Fruit fly (Drosophila melanogaster) whole organism, embryonic: Measurements from ENCODE around the gene Or7a.

Source experiments
- Adf1 ChIP-seq: fragments of 200-800 bp; sonication (Bioruptor generic); IDR thresholded peaks from 2 replicates; pipeline ENCODE4 v1.3.6; 2022; ENCODE audit warnings: missing biosample characterization, missing genetic modification characterization
- CG10147 ChIP-seq: fragments of 200-800 bp; sonication (Bioruptor generic); optimal IDR thresholded peaks from 2 replicates; lab custom pipeline; 2019; ENCODE audit warnings: missing biosample characterization, mild to moderate bottlenecking, missing genetic modification characterization, moderate library complexity
- CG1233 ChIP-seq: fragments of 200-800 bp; sonication (Bioruptor generic); optimal IDR thresholded peaks from 4 replicates; lab custom pipeline; 2018; ENCODE audit warnings: missing biosample characterization, mild to moderate bottlenecking, missing genetic modification characterization
- CG14014 ChIP-seq: fragments of 200-800 bp; sonication (Bioruptor generic); IDR thresholded peaks from 2 replicates; pipeline ENCODE4 v1.3.6; 2022; ENCODE audit warnings: missing biosample characterization, missing genetic modification characterization
- CG15073 ChIP-seq: fragments of 200-800 bp; sonication (Bioruptor generic); optimal IDR thresholded peaks from 2 replicates; lab custom pipeline; 2016; ENCODE audit warnings: missing biosample characterization, missing genetic modification characterization
- CG17385 ChIP-seq: fragments of 200-800 bp; sonication (Bioruptor generic); optimal IDR thresholded peaks from 3 replicates; lab custom pipeline; 2018; ENCODE audit warnings: missing biosample characterization, mild to moderate bottlenecking, missing genetic modification characterization
- CG31365 ChIP-seq: fragments of 200-800 bp; sonication (Bioruptor generic); optimal IDR thresholded peaks from 2 replicates; lab custom pipeline; 2018; ENCODE audit warnings: missing biosample characterization, mild to moderate bottlenecking, missing genetic modification characterization
- CG32767 ChIP-seq: fragments of 200-800 bp; sonication (Bioruptor generic); IDR thresholded peaks from 2 replicates; pipeline ENCODE4 v1.3.6; 2022; ENCODE audit warnings: missing biosample characterization, missing genetic modification characterization
- CG3407 ChIP-seq: fragments of 200-800 bp; sonication (Bioruptor generic); optimal IDR thresholded peaks from 2 replicates; lab custom pipeline; 2018; ENCODE audit warnings: missing biosample characterization, mild to moderate bottlenecking, missing genetic modification characterization
- CG34422 ChIP-seq: fragments of 200-800 bp; sonication (Bioruptor generic); IDR thresholded peaks from 3 replicates; pipeline ENCODE4 v1.3.6; 2022; ENCODE audit warnings: missing biosample characterization, missing genetic modification characterization
- CG6254 ChIP-seq: fragments of 200-800 bp; sonication (Bioruptor generic); optimal IDR thresholded peaks from 3 replicates; lab custom pipeline; 2017; ENCODE audit warnings: mild to moderate bottlenecking, missing biosample characterization, missing genetic modification reagents, missing genetic modification characterization
- CG6683 ChIP-seq: fragments of 200-800 bp; sonication (Bioruptor generic); optimal IDR thresholded peaks from 2 replicates; lab custom pipeline; 2017; ENCODE audit warnings: missing biosample characterization, mild to moderate bottlenecking, missing genetic modification characterization, missing genetic modification reagents
- CG6791 ChIP-seq: fragments of 200-800 bp; sonication (Bioruptor generic); IDR thresholded peaks from 3 replicates; pipeline ENCODE4 v1.3.6; 2022; ENCODE audit warnings: missing biosample characterization, missing genetic modification characterization; ENCODE audit not compliant: partially characterized antibody
- CG9437 ChIP-seq: fragments of 200-800 bp; sonication (Bioruptor generic); optimal IDR thresholded peaks from 2 replicates; lab custom pipeline; 2018; ENCODE audit warnings: missing biosample characterization, mild to moderate bottlenecking, missing genetic modification characterization
- CG9727 ChIP-seq: fragments of 200-800 bp; sonication (Bioruptor generic); optimal IDR thresholded peaks from 3 replicates; lab custom pipeline; 2017; ENCODE audit warnings: missing biosample characterization, mild to moderate bottlenecking, missing genetic modification characterization
- CG9876 ChIP-seq: fragments of 200-800 bp; sonication (Bioruptor generic); optimal IDR thresholded peaks from 2 replicates; lab custom pipeline; 2016; ENCODE audit warnings: missing biosample characterization, missing genetic modification characterization
- CTCF ChIP-seq: fragments of 200-800 bp; sonication (Bioruptor generic); optimal IDR thresholded peaks from 2 replicates; lab custom pipeline; 2017; ENCODE audit warnings: missing biosample characterization, mild to moderate bottlenecking, missing genetic modification characterization, moderate library complexity
- Camta ChIP-seq: fragments of 200-800 bp; sonication (Bioruptor generic); optimal IDR thresholded peaks from 2 replicates; lab custom pipeline; 2016; ENCODE audit warnings: missing biosample characterization, missing genetic modification characterization
- CkIIα-i1 ChIP-seq: fragments of 200-800 bp; sonication (Bioruptor generic); IDR thresholded peaks from 2 replicates; pipeline ENCODE4 v1.3.6; 2022; ENCODE audit warnings: missing biosample characterization, missing genetic modification characterization
- Dll ChIP-seq: fragments of 200-800 bp; sonication (Bioruptor generic); IDR thresholded peaks from 4 replicates; pipeline ENCODE4 v1.3.6; 2022; ENCODE audit warnings: missing biosample characterization, missing genetic modification characterization; ENCODE audit not compliant: partially characterized antibody
- Elba2 ChIP-seq: fragments of 200-800 bp; sonication (Bioruptor generic); optimal IDR thresholded peaks from 3 replicates; lab custom pipeline; 2016; ENCODE audit warnings: missing biosample characterization, missing genetic modification characterization
- Fer1 ChIP-seq: fragments of 200-800 bp; sonication (Bioruptor generic); optimal IDR thresholded peaks from 2 replicates; lab custom pipeline; 2017; ENCODE audit warnings: missing biosample characterization, mild to moderate bottlenecking, missing genetic modification characterization
- Fer2 ChIP-seq: fragments of 200-800 bp; sonication (Bioruptor generic); optimal IDR thresholded peaks from 2 replicates; lab custom pipeline; 2018; ENCODE audit warnings: missing biosample characterization, mild to moderate bottlenecking, missing genetic modification characterization, moderate library complexity
- Hand ChIP-seq: fragments of 200-800 bp; sonication (Bioruptor generic); optimal IDR thresholded peaks from 2 replicates; lab custom pipeline; 2017; ENCODE audit warnings: mild to moderate bottlenecking, missing biosample characterization, missing genetic modification reagents, missing genetic modification characterization
- HmgD ChIP-seq: fragments of 200-800 bp; sonication (Bioruptor generic); optimal IDR thresholded peaks from 3 replicates; lab custom pipeline; 2016; ENCODE audit warnings: missing biosample characterization, missing genetic modification characterization
- Jarid2 ChIP-seq: fragments of 200-800 bp; sonication (Bioruptor generic); optimal IDR thresholded peaks from 3 replicates; lab custom pipeline; 2017; ENCODE audit warnings: mild to moderate bottlenecking, missing biosample characterization, missing genetic modification reagents, missing genetic modification characterization
- MESR4 ChIP-seq: fragments of 200-800 bp; sonication (Bioruptor generic); optimal IDR thresholded peaks from 2 replicates; lab custom pipeline; 2018; ENCODE audit warnings: missing biosample characterization, mild to moderate bottlenecking, missing genetic modification characterization, moderate library complexity
- Max ChIP-seq: fragments of 200-800 bp; sonication (Bioruptor generic); optimal IDR thresholded peaks from 2 replicates; lab custom pipeline; 2016; ENCODE audit warnings: missing biosample characterization, mild to moderate bottlenecking, missing genetic modification characterization
- Med ChIP-seq: fragments of 200-800 bp; sonication (Bioruptor generic); peaks from one replicate; lab custom pipeline; 2016; ENCODE audit warnings: missing biosample characterization, missing genetic modification characterization, mild to moderate bottlenecking, inconsistent platforms, moderate library complexity
- NC2β ChIP-seq: fragments of 200-800 bp; sonication (Bioruptor generic); optimal IDR thresholded peaks from 2 replicates; lab custom pipeline; 2016; ENCODE audit warnings: missing biosample characterization, missing genetic modification characterization
- Scr ChIP-seq: fragments of 200-800 bp; sonication (Bioruptor generic); IDR thresholded peaks from 2 replicates; pipeline ENCODE4 v1.3.6; 2022; ENCODE audit warnings: missing biosample characterization, missing genetic modification characterization; ENCODE audit not compliant: partially characterized antibody
- Sin3A ChIP-seq: fragments of >200 bp; optimal IDR thresholded peaks from 2 replicates; lab custom pipeline; 2018
- Sox102F ChIP-seq: fragments of 200-800 bp; sonication (Bioruptor generic); optimal IDR thresholded peaks from 2 replicates; lab custom pipeline; 2018; ENCODE audit warnings: missing biosample characterization, mild to moderate bottlenecking, missing genetic modification characterization, moderate library complexity
- Ssrp ChIP-seq: fragments of 200-800 bp; sonication (Bioruptor generic); optimal IDR thresholded peaks from 2 replicates; lab custom pipeline; 2018; ENCODE audit warnings: missing biosample characterization, mild to moderate bottlenecking, missing genetic modification characterization, moderate library complexity
- ac ChIP-seq: fragments of 200-800 bp; sonication (Bioruptor generic); optimal IDR thresholded peaks from 3 replicates; lab custom pipeline; 2017; ENCODE audit warnings: missing biosample characterization, mild to moderate bottlenecking, missing genetic modification characterization
- chm ChIP-seq: fragments of 200-800 bp; sonication (Bioruptor generic); IDR thresholded peaks from 2 replicates; pipeline ENCODE4 v1.3.6; 2022; ENCODE audit warnings: missing biosample characterization, missing genetic modification characterization
- crp ChIP-seq, 2 experiments: fragments of 200-800 bp; sonication (Bioruptor generic); optimal IDR thresholded peaks; 2 replicates in 1 of 2; 3 replicates in 1 of 2; lab custom pipeline; 2017; ENCODE audit warnings: missing biosample characterization in 2 of 2, missing genetic modification characterization in 2 of 2, mild to moderate bottlenecking in 1 of 2, moderate library complexity in 1 of 2
- disco-r ChIP-seq: fragments of 200-800 bp; sonication (Bioruptor generic); optimal IDR thresholded peaks from 2 replicates; lab custom pipeline; 2016; ENCODE audit warnings: missing biosample characterization, missing genetic modification characterization
- dysf ChIP-seq: fragments of 200-800 bp; sonication (Bioruptor generic); IDR thresholded peaks from 3 replicates; pipeline ENCODE4 v1.3.6; 2022; ENCODE audit warnings: missing biosample characterization, missing genetic modification characterization
- fd3F ChIP-seq: fragments of 200-800 bp; sonication (Bioruptor generic); optimal IDR thresholded peaks from 2 replicates; lab custom pipeline; 2018; ENCODE audit warnings: missing biosample characterization, mild to moderate bottlenecking, missing genetic modification characterization, moderate library complexity
- gce ChIP-seq: fragments of 200-800 bp; sonication (Bioruptor generic); IDR thresholded peaks from 3 replicates; pipeline ENCODE4 v1.3.6; 2022; ENCODE audit warnings: missing biosample characterization, missing genetic modification characterization
- hbn ChIP-seq: fragments of 200-800 bp; sonication (Bioruptor generic); IDR thresholded peaks from 2 replicates; pipeline ENCODE4 v1.3.6; 2022; ENCODE audit warnings: missing biosample characterization, missing genetic modification characterization; ENCODE audit not compliant: partially characterized antibody
- jing ChIP-seq: fragments of 200-800 bp; sonication (Bioruptor generic); optimal IDR thresholded peaks from 2 replicates; lab custom pipeline; 2018; ENCODE audit warnings: missing biosample characterization, mild to moderate bottlenecking, missing genetic modification characterization
- jumu ChIP-seq: fragments of 200-800 bp; sonication (Bioruptor generic); optimal IDR thresholded peaks from 3 replicates; lab custom pipeline; 2016; ENCODE audit warnings: missing biosample characterization, missing genetic modification characterization
- klu ChIP-seq: fragments of 200-800 bp; sonication (Bioruptor generic); IDR thresholded peaks from 2 replicates; pipeline ENCODE4 v1.3.6; 2022; ENCODE audit warnings: missing biosample characterization, missing genetic modification characterization
- lov ChIP-seq, 2 experiments: fragments of 200-800 bp in 1 of 2; fragments of >200 bp in 1 of 2; sonication (Bioruptor generic) in 1 of 2; IDR thresholded peaks in 1 of 2; optimal IDR thresholded peaks in 1 of 2; 2 replicates in 1 of 2; 3 replicates in 1 of 2; pipeline versions ENCODE4 v1.3.6 to Lab custom; 2017 to 2022; ENCODE audit warnings: missing biosample characterization in 1 of 2, missing genetic modification characterization in 1 of 2
- prd ChIP-seq, 3 experiments: fragments of >200 bp in 2 of 3; fragments of 200-800 bp in 1 of 3; sonication (Bioruptor generic) in 1 of 3; optimal IDR thresholded peaks in 2 of 3; IDR thresholded peaks in 1 of 3; 2 replicates in 2 of 3; 3 replicates in 1 of 3; pipeline versions ENCODE4 v1.3.6 to Lab custom; 2017 to 2022; ENCODE audit warnings: missing biosample characterization in 1 of 3, missing genetic modification characterization in 1 of 3
- so ChIP-seq: fragments of 200-800 bp; sonication (Bioruptor generic); IDR thresholded peaks from 3 replicates; pipeline ENCODE4 v1.3.6; 2022; ENCODE audit warnings: missing biosample characterization, missing genetic modification characterization
- trem ChIP-seq: fragments of 200-800 bp; optimal IDR thresholded peaks from 3 replicates; lab custom pipeline; 2019; ENCODE audit warnings: missing biosample characterization, mild to moderate bottlenecking, missing genetic modification characterization, moderate library complexity
- ttk ChIP-seq: fragments of 200-800 bp; sonication (Bioruptor generic); IDR thresholded peaks from 2 replicates; pipeline ENCODE4 v2.1.2; 2022; ENCODE audit warnings: missing biosample characterization, missing genetic modification characterization
- zfh2 ChIP-seq: fragments of 200-800 bp; sonication (Bioruptor generic); optimal IDR thresholded peaks from 2 replicates; lab custom pipeline; 2016; ENCODE audit warnings: missing biosample characterization, missing genetic modification characterization

The Or7a gene

dm6 chrX:8120939-8121338 lies 44.6 kb downstream of the Or7a start, which contains the start of gene CG2260 (continued):
- TF ChIP-seq CG6791, result no peak
- no peak for TF ChIP-seq chm (GFP tag; lab: Robert Waterston, UW)
- no peak for TF ChIP-seq so
- no peak for TF ChIP-seq Ssrp
- TF ChIP-seq HmgD (GFP tag; lab: Kevin White, UChicago), result no peak
- TF ChIP-seq lov (optimal IDR thresholded peaks at IDR 0.05; lab: Kevin White, UChicago), result no peak
- no peak for TF ChIP-seq lov (GFP tag; IDR thresholded peaks at IDR 0.05; lab: Robert Waterston, UW)
- TF ChIP-seq CG17385 (GFP tag; lab: Kevin White, UChicago), result peak; percentile 95
- no peak for TF ChIP-seq ttk
- no peak for TF ChIP-seq CG6254
- no peak for TF ChIP-seq Sox102F (GFP tag; lab: Kevin White, UChicago)
- no peak for TF ChIP-seq CG1233 (GFP tag; lab: Kevin White, UChicago)
- TF ChIP-seq CG10147, result no peak
- TF ChIP-seq jumu, result no peak
- TF ChIP-seq CG32767 (GFP tag; lab: Robert Waterston, UW), result no peak
- TF ChIP-seq gce (GFP tag; lab: Robert Waterston, UW), result no peak
- TF ChIP-seq jing, result no peak
- TF ChIP-seq Elba2, result no peak
- no peak for TF ChIP-seq disco-r (GFP tag; lab: Kevin White, UChicago)
- TF ChIP-seq crp (GFP tag; optimal IDR thresholded peaks at IDR 0.05; lab: Kevin White, UChicago), result peak; percentile 41 to 91
- peak; percentile 8 for TF ChIP-seq Sin3A (lab: Kevin White, UChicago)
- TF ChIP-seq Camta, result no peak
- peak; percentile 57 for TF ChIP-seq Max (GFP tag; lab: Kevin White, UChicago)
- TF ChIP-seq CG31365 (tag; lab: Kevin White, UChicago), result no peak
- no peak for TF ChIP-seq CG14014 (GFP tag; lab: Robert Waterston, UW)
- peak; percentile 12 for TF ChIP-seq trem (tag; lab: Kevin White, UChicago)
- TF ChIP-seq CG9437 (GFP tag; lab: Kevin White, UChicago), result no peak
- no peak for TF ChIP-seq klu
- no peak for TF ChIP-seq ac (GFP tag; lab: Kevin White, UChicago)
- no peak for TF ChIP-seq fd3F
- TF ChIP-seq Fer2 (tag; lab: Kevin White, UChicago), result no peak
- no peak for TF ChIP-seq Adf1 (GFP tag; lab: Robert Waterston, UW)
- 0 out of 4 replicates have a peak, but pooled peaks have one; percentile 20 for TF ChIP-seq Dll (GFP tag; lab: Robert Waterston, UW)
- no peak for TF ChIP-seq NC2β
- no peak for TF ChIP-seq CkIIα-i1
- peak; percentile 41 for TF ChIP-seq Med
- no peak for TF ChIP-seq prd (optimal IDR thresholded peaks at IDR 0.05; lab: Kevin White, UChicago)
- TF ChIP-seq prd (GFP tag; IDR thresholded peaks at IDR 0.05; lab: Robert Waterston, UW), result no peak
- TF ChIP-seq hbn, result peak; percentile 20; the same call in 1 of the 2 replicates
- no peak for TF ChIP-seq Fer1 (GFP tag; lab: Kevin White, UChicago)
- TF ChIP-seq Scr (GFP tag; lab: Robert Waterston, UW), result no peak
- no peak for TF ChIP-seq zfh2 (GFP tag; lab: Kevin White, UChicago)
- no peak for TF ChIP-seq dysf (GFP tag; lab: Robert Waterston, UW)
- no peak for TF ChIP-seq CTCF (GFP tag; lab: Kevin White, UChicago)
- TF ChIP-seq Jarid2 (GFP tag; lab: Kevin White, UChicago), result no peak
- no peak for TF ChIP-seq CG9876
- TF ChIP-seq CG6683 (GFP tag; lab: Kevin White, UChicago), result no peak
- no peak for TF ChIP-seq CG15073 (GFP tag; lab: Kevin White, UChicago)
- no peak for TF ChIP-seq Hand (GFP tag; lab: Kevin White, UChicago)
- TF ChIP-seq CG9727, result no peak
- TF ChIP-seq CG3407 (GFP tag; lab: Kevin White, UChicago), result no peak
- TF ChIP-seq MESR4 (GFP tag; lab: Kevin White, UChicago), result peak; percentile 47
- TF ChIP-seq CG34422 (GFP tag; lab: Robert Waterston, UW), result no peak
